Worm (Caenorhabditis elegans) whole organism, young adult: ENCODE measurements around the gene nhr-145.

Experiments used
- B0019.2 ChIP-seq: fragments of 200-800 bp; sonication (Bioruptor generic); conservative IDR thresholded peaks from 2 replicates; pipeline ENCODE4 v1.3.6; 2022; ENCODE audit warnings: missing genetic modification reagents, missing genetic modification characterization, missing compliant biosample characterization
- B0035.1 ChIP-seq: sonication (generic microtip); optimal IDR thresholded peaks from 2 replicates; lab custom pipeline; 2016; ENCODE audit warnings: missing genetic modification characterization, mild to moderate bottlenecking, missing compliant biosample characterization, missing genotype, missing genetic modification reagents
- B0336.3 ChIP-seq: fragments of 200-800 bp; sonication (Bioruptor generic); IDR thresholded peaks from 2 replicates; pipeline ENCODE4 v1.3.6; 2022; ENCODE audit warnings: missing genetic modification characterization, missing compliant biosample characterization
- C17E4.6 ChIP-seq: fragments of 200-800 bp; sonication (Bioruptor generic); IDR thresholded peaks from 2 replicates; pipeline ENCODE4 v1.3.6; 2022; ENCODE audit warnings: missing genetic modification reagents, missing genetic modification characterization, missing compliant biosample characterization
- F33H1.4 ChIP-seq: fragments of 200-800 bp; sonication (Bioruptor generic); IDR thresholded peaks from 2 replicates; pipeline ENCODE4 v1.3.6; 2022; ENCODE audit warnings: missing genetic modification reagents, missing genetic modification characterization, missing compliant biosample characterization
- F52B5.7 ChIP-seq: sonication (generic microtip); optimal IDR thresholded peaks from 2 replicates; lab custom pipeline; 2016; ENCODE audit warnings: mild to moderate bottlenecking, missing genetic modification characterization, missing compliant biosample characterization
- F55B11.4 ChIP-seq: sonication (generic microtip); optimal IDR thresholded peaks from 2 replicates; lab custom pipeline; 2016; ENCODE audit warnings: missing compliant biosample characterization, missing genetic modification characterization, borderline replicate concordance; ENCODE audit not compliant: insufficient read depth
- F57A8.1 ChIP-seq: fragments of 200-800 bp; sonication (Bioruptor generic); optimal IDR thresholded peaks from 2 replicates; lab custom pipeline; 2018; ENCODE audit warnings: mild to moderate bottlenecking, missing genetic modification characterization, moderate library complexity, missing compliant biosample characterization
- F57C9.4 ChIP-seq: sonication (generic microtip); optimal IDR thresholded peaks from 2 replicates; lab custom pipeline; 2017; ENCODE audit warnings: mild to moderate bottlenecking, missing genetic modification characterization, missing compliant biosample characterization
- Y56A3A.18 ChIP-seq: fragments of 200-800 bp; sonication (Bioruptor generic); IDR thresholded peaks from 2 replicates; pipeline ENCODE4 v1.3.6; 2022; ENCODE audit warnings: missing genetic modification reagents, missing genetic modification characterization, missing compliant biosample characterization
- Y79H2A.3 ChIP-seq: fragments of 200-800 bp; sonication (Bioruptor generic); conservative IDR thresholded peaks from 2 replicates; pipeline ENCODE4 v1.3.6; 2022; ENCODE audit warnings: missing genetic modification reagents, missing genetic modification characterization, missing compliant biosample characterization
- ZK185.1 ChIP-seq: sonication (generic microtip); optimal IDR thresholded peaks from 2 replicates; lab custom pipeline; 2016; ENCODE audit warnings: mild to moderate bottlenecking, missing genetic modification characterization, missing compliant biosample characterization; ENCODE audit not compliant: poor library complexity, severe bottlenecking
- akir-1 ChIP-seq: fragments of 200-800 bp; sonication (Bioruptor generic); optimal IDR thresholded peaks from 2 replicates; lab custom pipeline; 2018; ENCODE audit warnings: mild to moderate bottlenecking, missing genetic modification characterization, moderate library complexity, missing compliant biosample characterization
- aptf-2 ChIP-seq: fragments of 200-800 bp; sonication (Bioruptor generic); conservative IDR thresholded peaks from 2 replicates; pipeline ENCODE4 v1.3.6; 2022; ENCODE audit warnings: missing genetic modification reagents, missing genetic modification characterization, missing compliant biosample characterization
- atf-7 ChIP-seq: sonication (generic microtip); optimal IDR thresholded peaks from 2 replicates; lab custom pipeline; 2017; ENCODE audit warnings: mild to moderate bottlenecking, missing genetic modification characterization, missing compliant biosample characterization
- attf-5 ChIP-seq: fragments of 200-800 bp; sonication (Bioruptor generic); optimal IDR thresholded peaks from 2 replicates; lab custom pipeline; 2018; ENCODE audit warnings: mild to moderate bottlenecking, missing genetic modification characterization, missing compliant biosample characterization
- cebp-2 ChIP-seq: fragments of 200-800 bp; sonication (Bioruptor generic); IDR thresholded peaks from 2 replicates; pipeline ENCODE4 v1.3.6; 2022; ENCODE audit warnings: missing genetic modification characterization, missing compliant biosample characterization
- ceh-27 ChIP-seq: fragments of 200-800 bp; sonication (Bioruptor generic); optimal IDR thresholded peaks from 2 replicates; lab custom pipeline; 2018; ENCODE audit warnings: mild to moderate bottlenecking, missing genetic modification characterization, moderate library complexity, missing compliant biosample characterization
- ceh-58 ChIP-seq: fragments of 200-800 bp; sonication (Bioruptor generic); IDR thresholded peaks from 2 replicates; pipeline ENCODE4 v1.3.6; 2022; ENCODE audit warnings: missing genetic modification characterization, missing compliant biosample characterization
- chd-7 ChIP-seq: sonication (generic microtip); optimal IDR thresholded peaks from 2 replicates; lab custom pipeline; 2016; ENCODE audit warnings: mild to moderate bottlenecking, missing genetic modification characterization, moderate library complexity, missing compliant biosample characterization
- die-1 ChIP-seq: sonication (generic microtip); optimal IDR thresholded peaks from 2 replicates; lab custom pipeline; 2016; ENCODE audit warnings: missing genotype, mild to moderate bottlenecking, missing genetic modification characterization, missing compliant biosample characterization
- fkh-3 ChIP-seq: sonication (generic microtip); optimal IDR thresholded peaks from 2 replicates; lab custom pipeline; 2016; ENCODE audit warnings: mild to moderate bottlenecking, missing genetic modification characterization, missing compliant biosample characterization
- him-1 ChIP-seq: sonication (generic microtip); optimal IDR thresholded peaks from 2 replicates; lab custom pipeline; 2016; ENCODE audit warnings: missing genotype, missing genetic modification reagents, missing genetic modification characterization, missing compliant biosample characterization
- hlh-12 ChIP-seq: sonication (generic microtip); optimal IDR thresholded peaks from 2 replicates; lab custom pipeline; 2016; ENCODE audit warnings: missing genetic modification characterization, missing compliant biosample characterization
- let-526 ChIP-seq: fragments of 200-800 bp; sonication (Bioruptor generic); IDR thresholded peaks from 2 replicates; pipeline ENCODE4 v1.3.6; 2022; ENCODE audit warnings: missing genetic modification reagents, missing genetic modification characterization, missing compliant biosample characterization
- lin-54 ChIP-seq: fragments of 200-800 bp; sonication (Bioruptor generic); optimal IDR thresholded peaks from 2 replicates; lab custom pipeline; 2018; ENCODE audit warnings: mild to moderate bottlenecking, missing genetic modification characterization, missing compliant biosample characterization
- lir-1 ChIP-seq: fragments of 200-800 bp; sonication (Bioruptor generic); conservative IDR thresholded peaks from 2 replicates; pipeline ENCODE4 v1.3.6; 2022; ENCODE audit warnings: missing genetic modification reagents, missing genetic modification characterization, missing compliant biosample characterization
- madf-3 ChIP-seq: fragments of 200-800 bp; sonication (Bioruptor generic); IDR thresholded peaks from 2 replicates; pipeline ENCODE4 v1.3.6; 2022; ENCODE audit warnings: missing genetic modification reagents, missing genetic modification characterization, missing compliant biosample characterization
- mcd-1 ChIP-seq: fragments of 200-800 bp; sonication (Bioruptor generic); IDR thresholded peaks from 2 replicates; pipeline ENCODE4 v1.3.6; 2022; ENCODE audit warnings: missing genetic modification reagents, missing genetic modification characterization, missing compliant biosample characterization
- nhr-179 ChIP-seq: sonication (generic microtip); optimal IDR thresholded peaks from 2 replicates; lab custom pipeline; 2016; ENCODE audit warnings: mild to moderate bottlenecking, missing genetic modification characterization, missing compliant biosample characterization
- pha-4 ChIP-seq: fragments of 150-350 bp; sonication (generic microtip); optimal IDR thresholded peaks from 2 replicates; lab custom pipeline; 2014; ENCODE audit warnings: missing biosample characterization, missing genetic modification reagents, missing genetic modification characterization
- rcor-1 ChIP-seq: fragments of 200-800 bp; sonication (Bioruptor generic); IDR thresholded peaks from 2 replicates; pipeline ENCODE4 v1.3.6; 2022; ENCODE audit warnings: missing genetic modification reagents, missing genetic modification characterization, missing compliant biosample characterization
- rec-8 ChIP-seq, 2 experiments: sonication (generic microtip); optimal IDR thresholded peaks; 2 replicates each; lab custom pipeline; 2016; ENCODE audit warnings: mild to moderate bottlenecking in 2 of 2, missing genetic modification characterization in 2 of 2, missing genetic modification reagents in 2 of 2, missing genotype in 2 of 2, missing biosample characterization in 1 of 2, missing compliant biosample characterization in 1 of 2, moderate library complexity in 1 of 2
- snpc-1.3 ChIP-seq: sonication (generic microtip); optimal IDR thresholded peaks from 2 replicates; lab custom pipeline; 2017; ENCODE audit warnings: missing genetic modification characterization, mild to moderate bottlenecking, missing compliant biosample characterization, antibody characterized with exemption, moderate library complexity, missing genotype, missing genetic modification reagents; ENCODE audit not compliant: insufficient read depth
- snpc-4 ChIP-seq, 5 experiments: fragments of 150-350 bp in 1 of 5; sonication (generic microtip) in 4 of 5; optimal IDR thresholded peaks; 2 replicates each; lab custom pipeline; 2014 to 2018; ENCODE audit warnings: missing genetic modification characterization in 5 of 5, missing biosample characterization in 3 of 5, antibody characterized with exemption in 2 of 5, mild to moderate bottlenecking in 2 of 5, missing compliant biosample characterization in 2 of 5, missing genotype in 2 of 5, moderate library complexity in 2 of 5, missing genetic modification reagents in 1 of 5
- sptf-2 ChIP-seq: fragments of 200-800 bp; sonication (Bioruptor generic); optimal IDR thresholded peaks from 2 replicates; lab custom pipeline; 2018; ENCODE audit warnings: mild to moderate bottlenecking, missing genetic modification characterization, missing compliant biosample characterization
- tbx-9 ChIP-seq: sonication (generic microtip); optimal IDR thresholded peaks from 2 replicates; lab custom pipeline; 2016; ENCODE audit warnings: borderline replicate concordance, missing genetic modification characterization, inconsistent platforms, missing compliant biosample characterization
- ztf-22 ChIP-seq: fragments of 200-800 bp; sonication (Bioruptor generic); optimal IDR thresholded peaks from 2 replicates; lab custom pipeline; 2018; ENCODE audit warnings: mild to moderate bottlenecking, missing genetic modification characterization, moderate library complexity, missing compliant biosample characterization
- ztf-25 ChIP-seq: fragments of 200-800 bp; sonication (Bioruptor generic); IDR thresholded peaks from 2 replicates; pipeline ENCODE4 v1.3.6; 2022; ENCODE audit warnings: missing genetic modification reagents, missing genetic modification characterization, missing compliant biosample characterization
- ztf-28 ChIP-seq: fragments of 200-800 bp; sonication (Bioruptor generic); IDR thresholded peaks from 2 replicates; pipeline ENCODE4 v1.3.6; 2022; ENCODE audit warnings: missing genetic modification reagents, missing genetic modification characterization, missing compliant biosample characterization

Gene nhr-145

ce11 chrV:19063326-19063725 lies 24.2 kb upstream of the nhr-145 start:
- TF ChIP-seq ZK185.1 (no peak), aptf-2 (GFP tag; lab: Robert Waterston, UW) (no peak), chd-7 (tag; lab: Kevin White, UChicago) (no peak), fkh-3 (tag; lab: Kevin White, UChicago) (no peak), him-1 (tag; lab: Kevin White, UChicago) (no peak), F55B11.4 (tag; lab: Kevin White, UChicago) (no peak), atf-7 (tag; lab: Kevin White, UChicago) (no peak), F33H1.4 (GFP tag; lab: Robert Waterston, UW) (no peak), ztf-28 (GFP tag; lab: Robert Waterston, UW) (no peak), cebp-2 (GFP tag; lab: Robert Waterston, UW) (no peak), rcor-1 (GFP tag; lab: Robert Waterston, UW) (no peak), F57A8.1 (no peak), ceh-27 (GFP tag; lab: Kevin White, UChicago) (no peak), F57C9.4 (no peak), lir-1 (GFP tag; lab: Robert Waterston, UW) (no peak), akir-1 (GFP tag; lab: Kevin White, UChicago) (no peak)

ce11 chrV:19068888-19069287 lies 18.6 kb upstream of the nhr-145 start:
- TF ChIP-seq Y79H2A.3 (GFP tag; lab: Robert Waterston, UW) (no peak), ztf-28 (GFP tag; lab: Robert Waterston, UW) (no peak), ztf-22 (GFP tag; lab: Kevin White, UChicago) (no peak), nhr-179 (tag; lab: Kevin White, UChicago) (no peak), madf-3 (GFP tag; lab: Robert Waterston, UW) (no peak), attf-5 (GFP tag; lab: Kevin White, UChicago) (no peak), die-1 (tag; lab: Kevin White, UChicago) (no peak), B0019.2 (GFP tag; lab: Robert Waterston, UW) (no peak), C17E4.6 (GFP tag; lab: Robert Waterston, UW) (no peak), snpc-4 (GFP tag; optimal IDR thresholded peaks at IDR 0.05; lab: Kevin White, UChicago) (no peak), snpc-4 (tag; optimal IDR thresholded peaks at IDR 0.05; lab: Kevin White, UChicago) (no peak), cebp-2 (GFP tag; lab: Robert Waterston, UW) (no peak), let-526 (no peak), sptf-2 (GFP tag; lab: Kevin White, UChicago) (no peak), rec-8 (tag; optimal IDR thresholded peaks at IDR 0.05; lab: Kevin White, UChicago) (no peak), Y56A3A.18 (GFP tag; lab: Robert Waterston, UW) (no peak), F57C9.4 (no peak), pha-4 (tag; lab: Kevin White, UChicago) (no peak)

ce11 chrV:19073169-19073568 lies 14.4 kb upstream of the nhr-145 start:
- TF ChIP-seq B0336.3: no peak
- TF ChIP-seq Y79H2A.3 (GFP tag; lab: Robert Waterston, UW): no peak
- no peak for TF ChIP-seq him-1 (tag; lab: Kevin White, UChicago)
- TF ChIP-seq B0035.1 (tag; lab: Kevin White, UChicago): no peak
- no peak for TF ChIP-seq pha-4 (tag; lab: Kevin White, UChicago)
- TF ChIP-seq mcd-1: no peak
- TF ChIP-seq attf-5 (GFP tag; lab: Kevin White, UChicago): no peak
- no peak for TF ChIP-seq ztf-25 (GFP tag; lab: Robert Waterston, UW)
- TF ChIP-seq F52B5.7 (tag; lab: Kevin White, UChicago): no peak
- TF ChIP-seq rec-8 (tag; optimal IDR thresholded peaks at IDR 0.05; lab: Kevin White, UChicago): no peak
- TF ChIP-seq snpc-1.3 (tag; lab: Kevin White, UChicago): no peak
- no peak for TF ChIP-seq tbx-9 (tag; lab: Kevin White, UChicago)
- no peak for TF ChIP-seq ceh-58 (GFP tag; lab: Robert Waterston, UW)
- no peak for TF ChIP-seq lir-1 (GFP tag; lab: Robert Waterston, UW)
- no peak for TF ChIP-seq lin-54 (GFP tag; lab: Kevin White, UChicago)
- TF ChIP-seq hlh-12 (tag; lab: Kevin White, UChicago): no peak
